Worm (Caenorhabditis elegans) whole organism, L4 larva: ENCODE results near the gene str-236.

ENCODE experiments used
- ZK337.2 ChIP-seq: fragments of 200-800 bp; sonication (Bioruptor generic); IDR thresholded peaks from 2 replicates; pipeline ENCODE4 v1.3.6; 2022; ENCODE audit warnings: missing genetic modification reagents, missing genetic modification characterization, missing compliant biosample characterization
- fos-1 ChIP-seq: fragments of 150-350 bp; optimal IDR thresholded peaks from 2 replicates; lab custom pipeline; 2014; ENCODE audit warnings: missing biosample characterization, missing genetic modification characterization
- hlh-30 ChIP-seq: sonication (generic microtip); optimal IDR thresholded peaks from 2 replicates; lab custom pipeline; 2017; ENCODE audit warnings: antibody characterized with exemption, mild to moderate bottlenecking, missing genetic modification characterization, missing compliant biosample characterization; ENCODE audit not compliant: insufficient read depth
- lin-39 ChIP-seq: fragments of 150-350 bp; optimal IDR thresholded peaks from 2 replicates; lab custom pipeline; 2014; ENCODE audit warnings: missing biosample characterization, missing genetic modification reagents, missing genetic modification characterization
- mdt-29 ChIP-seq: fragments of 200-800 bp; sonication (Bioruptor generic); IDR thresholded peaks from 2 replicates; pipeline ENCODE4 v1.3.6; 2022; ENCODE audit warnings: missing genetic modification reagents, missing genetic modification characterization, missing compliant biosample characterization
- nhr-41 ChIP-seq: fragments of 200-800 bp; sonication (Bioruptor generic); IDR thresholded peaks from 2 replicates; pipeline ENCODE4 v1.3.6; 2022; ENCODE audit warnings: missing genetic modification reagents, missing genetic modification characterization, missing compliant biosample characterization
- nhr-77 ChIP-seq: fragments of 150-350 bp; optimal IDR thresholded peaks from 2 replicates; lab custom pipeline; 2014; ENCODE audit warnings: missing biosample characterization, missing genetic modification characterization
- pha-4 ChIP-seq, 2 experiments: fragments of 150-350 bp in 1 of 2; fragments of 200-800 bp in 1 of 2; sonication (Bioruptor generic) in 1 of 2; IDR thresholded peaks in 1 of 2; optimal IDR thresholded peaks in 1 of 2; 2 replicates each; pipeline versions ENCODE4 v1.3.6 to Lab custom; 2014 to 2022; ENCODE audit warnings: missing genetic modification characterization in 2 of 2, missing genetic modification reagents in 2 of 2, missing biosample characterization in 1 of 2, missing compliant biosample characterization in 1 of 2
- saeg-2 ChIP-seq: fragments of 200-800 bp; sonication (Bioruptor generic); IDR thresholded peaks from 2 replicates; pipeline ENCODE4 v1.3.6; 2022; ENCODE audit warnings: missing genetic modification reagents, missing genetic modification characterization, missing compliant biosample characterization
- snpc-4 ChIP-seq: fragments of 150-350 bp; optimal IDR thresholded peaks from 2 replicates; lab custom pipeline; 2014; ENCODE audit warnings: missing biosample characterization, missing genetic modification characterization
- tag-97 ChIP-seq: fragments of 200-800 bp; sonication (Bioruptor generic); IDR thresholded peaks from 2 replicates; pipeline ENCODE4 v1.3.6; 2022; ENCODE audit warnings: missing genetic modification characterization, missing compliant biosample characterization
- unc-39 ChIP-seq: sonication (generic microtip); optimal IDR thresholded peaks from 2 replicates; lab custom pipeline; 2017; ENCODE audit warnings: missing biosample characterization, missing genetic modification characterization
- unc-62 ChIP-seq, 3 experiments: fragments of 150-350 bp in 1 of 3; sonication (generic microtip); optimal IDR thresholded peaks in 2 of 3; peaks in 1 of 3; 1 replicate in 1 of 3; 2 replicates in 2 of 3; lab custom pipeline; 2014 to 2017; ENCODE audit warnings: missing biosample characterization in 3 of 3, missing genetic modification characterization in 3 of 3, missing genetic modification reagents in 3 of 3, missing genotype in 1 of 3

DNA sequence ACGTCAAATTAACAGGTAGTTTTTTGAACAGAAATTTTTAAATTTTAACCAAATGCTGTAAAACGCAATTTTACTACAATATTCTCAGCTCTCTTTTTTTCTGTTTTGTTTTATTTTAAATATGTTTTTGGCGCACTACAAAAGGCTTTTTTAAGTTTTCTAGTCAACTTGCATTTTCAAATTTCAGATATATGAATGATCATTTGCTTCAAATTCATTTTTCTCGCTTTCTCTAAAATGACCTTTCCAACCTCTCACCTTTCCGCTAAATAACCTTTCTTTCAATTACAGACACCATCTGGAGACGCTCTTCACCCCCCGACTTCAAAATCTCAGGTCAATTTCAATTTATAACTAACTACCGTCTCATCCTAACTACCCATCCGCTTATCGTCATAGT is 38.9 kb upstream of the str-236 start, which contains the start of gene cdc-25.2:
- TF ChIP-seq unc-62 (GFP tag; optimal IDR thresholded peaks at IDR 0.05 in 1 of 2; lab: Kevin White, UChicago), result no peak
- TF ChIP-seq unc-62 (tag; optimal IDR thresholded peaks at IDR 0.05; lab: Kevin White, UChicago), result no peak
- no peak for TF ChIP-seq nhr-77 (tag; lab: Kevin White, UChicago)
- no peak for TF ChIP-seq saeg-2 (GFP tag; lab: Robert Waterston, UW)
- no peak for TF ChIP-seq ZK337.2 (GFP tag; lab: Robert Waterston, UW)
- TF ChIP-seq mdt-29, result no peak
- no peak for TF ChIP-seq snpc-4
- TF ChIP-seq nhr-41 (GFP tag; lab: Robert Waterston, UW), result no peak
- TF ChIP-seq hlh-30 (tag; lab: Kevin White, UChicago), result no peak
- no peak for TF ChIP-seq pha-4 (GFP tag; IDR thresholded peaks at IDR 0.05; lab: Robert Waterston, UW)
- TF ChIP-seq pha-4 (tag; optimal IDR thresholded peaks at IDR 0.05; lab: Kevin White, UChicago), result no peak
- no peak for TF ChIP-seq tag-97 (GFP tag; lab: Robert Waterston, UW)
- TF ChIP-seq unc-39 (tag; lab: Kevin White, UChicago), result no peak
- no peak for TF ChIP-seq lin-39 (tag; lab: Kevin White, UChicago)
- no peak for TF ChIP-seq fos-1 (tag; lab: Kevin White, UChicago)
